Worm (Caenorhabditis elegans): ENCODE measurements around the gene srx-118.

srx-118 gene

ce11 chrII:12494556-12495131 lies 31.0 kb upstream of the srx-118 start, which contains the start of gene col-85 (continued):
- peak; percentile 60 for TF ChIP-seq zip-2 (tag; optimal IDR thresholded peaks at IDR 0.05)
- no peak for TF ChIP-seq nhr-10 (tag; optimal IDR thresholded peaks at IDR 0.05)
- TF ChIP-seq Y48G9A.11 (GFP tag; IDR thresholded peaks at IDR 0.05): peak; percentile 87
- peak; percentile 98 for TF ChIP-seq lim-7 (GFP tag; IDR thresholded peaks at IDR 0.05)
- peak; percentile 30 for TF ChIP-seq fkh-10 (GFP tag; optimal IDR thresholded peaks at IDR 0.05)
- peak; percentile 73; the same call in 1 of the 2 replicates for TF ChIP-seq Y75B8A.6 (GFP tag; IDR thresholded peaks at IDR 0.05)
- peak; percentile 90 for TF ChIP-seq lin-38 (GFP tag; IDR thresholded peaks at IDR 0.05)
- peak; percentile 57; the same call in 1 of the 2 replicates for TF ChIP-seq saeg-2 (GFP tag; IDR thresholded peaks at IDR 0.05)
- TF ChIP-seq spr-1 (tag; optimal IDR thresholded peaks at IDR 0.05): peak; percentile 79
- peak; percentile 2 for TF ChIP-seq ceh-32 (tag; optimal IDR thresholded peaks at IDR 0.05; ENCODE audit: poor library complexity)
- TF ChIP-seq pqm-1 (tag; optimal IDR thresholded peaks at IDR 0.05): no peak
- no peak for TF ChIP-seq ceh-62 (tag; optimal IDR thresholded peaks at IDR 0.05)
- no peak for TF ChIP-seq sdz-12 (GFP tag; optimal IDR thresholded peaks at IDR 0.05)
- TF ChIP-seq nhr-25 (tag; optimal IDR thresholded peaks at IDR 0.05; ENCODE audit: borderline replicate concordance, insufficient read depth): no peak
- TF ChIP-seq snpc-1.2 (GFP tag; IDR thresholded peaks at IDR 0.05): peak; percentile 88
- peak; percentile 98 for TF ChIP-seq egl-43 (GFP tag; IDR thresholded peaks at IDR 0.05)
- TF ChIP-seq D1046.2 (GFP tag; IDR thresholded peaks at IDR 0.05): peak; percentile 91
- peak; percentile 79 for TF ChIP-seq mdt-29 (GFP tag; IDR thresholded peaks at IDR 0.05)
- peak; percentile 84 for TF ChIP-seq php-3 (GFP tag; IDR thresholded peaks at IDR 0.05)
- no peak for TF ChIP-seq skn-1 (tag; optimal IDR thresholded peaks at IDR 0.05)
- TF ChIP-seq zfp-3 (GFP tag; conservative IDR thresholded peaks at IDR 0.05): peak; percentile 73
- peak; percentile 71 for TF ChIP-seq snpc-4 (tag; optimal IDR thresholded peaks at IDR 0.05)
- peak; percentile 56 for TF ChIP-seq nhr-11 (tag; optimal IDR thresholded peaks at IDR 0.05)
- peak; percentile 79 for TF ChIP-seq Y5F2A.4 (GFP tag; optimal IDR thresholded peaks at IDR 0.05)
- peak; percentile 96 for TF ChIP-seq vab-7 (GFP tag; IDR thresholded peaks at IDR 0.05)
- peak; percentile 67 for TF ChIP-seq nhr-48 (tag; optimal IDR thresholded peaks at IDR 0.05)
- TF ChIP-seq ZK337.2 (GFP tag; IDR thresholded peaks at IDR 0.05): peak; percentile 93
- peak; percentile 74 for TF ChIP-seq lin-13 (GFP tag; optimal IDR thresholded peaks at IDR 0.05)
- TF ChIP-seq arid-1 (GFP tag; conservative IDR thresholded peaks at IDR 0.05): peak; percentile 91
- TF ChIP-seq unc-62 (GFP tag; optimal IDR thresholded peaks at IDR 0.05 in 1 of 2): peak in 1 of 2 experiments; percentile 79
- TF ChIP-seq unc-62 (tag; optimal IDR thresholded peaks at IDR 0.05): no peak
- peak; percentile 94 for TF ChIP-seq tra-1 (GFP tag; IDR thresholded peaks at IDR 0.05)
- peak; percentile 59 for TF ChIP-seq dpl-1 (GFP tag; optimal IDR thresholded peaks at IDR 0.05)
- TF ChIP-seq lir-3 (tag; optimal IDR thresholded peaks at IDR 0.05): peak; percentile 62
- peak; percentile 78 for TF ChIP-seq ceh-20 (GFP tag; IDR thresholded peaks at IDR 0.05)

- TF ChIP-seq lsy-2 (tag; optimal IDR thresholded peaks at IDR 0.05) (no peak), lin-13 (GFP tag; optimal IDR thresholded peaks at IDR 0.05) (no peak), madf-5 (GFP tag; IDR thresholded peaks at IDR 0.05) (no peak), madf-9 (GFP tag; conservative IDR thresholded peaks at IDR 0.05) (no peak), zfp-2 (tag; optimal IDR thresholded peaks at IDR 0.05) (no peak), fkh-10 (GFP tag; optimal IDR thresholded peaks at IDR 0.05) (no peak), daf-12 (tag; optimal IDR thresholded peaks at IDR 0.05) (no peak), Y105C5A.15 (GFP tag; IDR thresholded peaks at IDR 0.05) (no peak), mdt-29 (GFP tag; IDR thresholded peaks at IDR 0.05) (no peak), nhr-102 (tag; optimal IDR thresholded peaks at IDR 0.05) (no peak)
Observed at ce11 chrII:12496981-12497380, 28.6 kb upstream of the srx-118 start, which contains the start of gene T21B4.3. TSS of gene T21B4.3 (minus strand) at chrII:12497081.

Measured in whole organism, L4 larva.